Fruit fly (Drosophila melanogaster) whole organism, prepupa: ENCODE results near the gene ND-MNLL.

ENCODE experiments used
- CG11902 ChIP-seq: fragments of 200-800 bp; sonication (Bioruptor generic); optimal IDR thresholded peaks from 3 replicates; lab custom pipeline; 2016; ENCODE audit warnings: missing biosample characterization, missing genetic modification characterization
- CG6854 ChIP-seq: fragments of 200-800 bp; sonication (Bioruptor generic); optimal IDR thresholded peaks from 2 replicates; lab custom pipeline; 2017; ENCODE audit warnings: missing biosample characterization, mild to moderate bottlenecking, missing genetic modification characterization
- CG8119 ChIP-seq: fragments of 200-800 bp; sonication (Bioruptor generic); IDR thresholded peaks from 3 replicates; pipeline ENCODE4 v1.3.6; 2022; ENCODE audit warnings: missing biosample characterization, missing genetic modification characterization
- CG8632 ChIP-seq: fragments of 200-800 bp; sonication (Bioruptor generic); optimal IDR thresholded peaks from 3 replicates; lab custom pipeline; 2016; ENCODE audit warnings: missing biosample characterization, missing genetic modification characterization
- Eip75B ChIP-seq: fragments of 200-800 bp; sonication (Bioruptor generic); optimal IDR thresholded peaks from 3 replicates; lab custom pipeline; 2016; ENCODE audit warnings: missing biosample characterization, missing genetic modification characterization
- Gug ChIP-seq: fragments of 200-800 bp; sonication (Bioruptor generic); IDR thresholded peaks from 2 replicates; pipeline ENCODE4 v1.3.6; 2022; ENCODE audit warnings: missing biosample characterization, missing genetic modification characterization
- Hr38 ChIP-seq: sonication (Bioruptor generic); optimal IDR thresholded peaks from 2 replicates; lab custom pipeline; 2016; ENCODE audit warnings: missing biosample characterization, missing genetic modification characterization
- Sox15 ChIP-seq: fragments of 200-800 bp; sonication (Bioruptor generic); optimal IDR thresholded peaks from 3 replicates; lab custom pipeline; 2016; ENCODE audit warnings: missing biosample characterization, missing genetic modification characterization
- fd59A ChIP-seq: fragments of 200-800 bp; sonication (Bioruptor generic); optimal IDR thresholded peaks from 2 replicates; lab custom pipeline; 2017; ENCODE audit warnings: missing biosample characterization, mild to moderate bottlenecking, missing genetic modification characterization, missing genetic modification reagents
- net ChIP-seq: fragments of 200-800 bp; sonication (Bioruptor generic); optimal IDR thresholded peaks from 3 replicates; lab custom pipeline; 2016; ENCODE audit warnings: missing biosample characterization, missing genetic modification characterization
- pdm3 ChIP-seq: fragments of 200-800 bp; sonication (Bioruptor generic); optimal IDR thresholded peaks from 3 replicates; lab custom pipeline; 2016; ENCODE audit warnings: missing biosample characterization, missing genetic modification characterization

dm6 chrX:7911983-7912630 is 18.5 kb upstream of the ND-MNLL start, which contains the start of gene snz:
- TF ChIP-seq CG6854 (GFP tag; lab: Kevin White, UChicago), result no peak
- no peak for TF ChIP-seq net (GFP tag; lab: Kevin White, UChicago)
- TF ChIP-seq Hr38, result no peak
- TF ChIP-seq Gug, result no peak
- no peak for TF ChIP-seq CG8632 (GFP tag; lab: Kevin White, UChicago)
- TF ChIP-seq pdm3, result no peak
- no peak for TF ChIP-seq Eip75B
- TF ChIP-seq Sox15, result no peak
- no peak for TF ChIP-seq CG8119
- no peak for TF ChIP-seq fd59A (GFP tag; lab: Kevin White, UChicago)
- TF ChIP-seq CG11902, result no peak
